Worm (Caenorhabditis elegans) whole organism, dauer: ENCODE measurements around the gene F41H10.12.

Source experiments
- unc-62 ChIP-seq: sonication (generic microtip); optimal IDR thresholded peaks from 2 replicates; lab custom pipeline; 2017; ENCODE audit warnings: missing biosample characterization, missing genetic modification reagents, missing genetic modification characterization

F41H10.12 gene

ce11 chrIV:5415696-5416095 lies 30.6 kb downstream of the F41H10.12 start, which contains the start of gene spp-7:
spp-7 (minus strand) TSS chrIV:5415796.
- no peak for TF ChIP-seq unc-62 (GFP tag; lab: Kevin White, UChicago)

ce11 chrIV:5419122-5419521 lies 34.0 kb downstream of the F41H10.12 start, which contains the start of gene ehn-3:
ehn-3 (minus strand) TSS chrIV:5419222.
- no peak for TF ChIP-seq unc-62 (GFP tag; lab: Kevin White, UChicago)
